Worm (Caenorhabditis elegans) whole organism, L1 larva: ENCODE measurements around the gene C07C7.1.

ENCODE experiments used
- efl-3 ChIP-seq: fragments of 200-800 bp; sonication (Bioruptor generic); optimal IDR thresholded peaks from 2 replicates; lab custom pipeline; 2018; ENCODE audit warnings: mild to moderate bottlenecking, missing genetic modification characterization, missing compliant biosample characterization
- elt-2 ChIP-seq: sonication (generic microtip); optimal IDR thresholded peaks from 2 replicates; lab custom pipeline; 2016; ENCODE audit warnings: missing genetic modification characterization, mild to moderate bottlenecking, inconsistent platforms, missing compliant biosample characterization, missing genetic modification reagents
- fkh-10 ChIP-seq: sonication (generic microtip); optimal IDR thresholded peaks from 2 replicates; lab custom pipeline; 2017; ENCODE audit warnings: missing biosample characterization, missing genetic modification reagents, missing genetic modification characterization
- fkh-4 ChIP-seq: sonication (generic microtip); optimal IDR thresholded peaks from 2 replicates; lab custom pipeline; 2016; ENCODE audit warnings: missing compliant biosample characterization, missing genetic modification characterization, borderline replicate concordance
- jun-1 ChIP-seq: fragments of 150-350 bp; optimal IDR thresholded peaks from 2 replicates; lab custom pipeline; 2014; ENCODE audit warnings: missing biosample characterization, missing genetic modification reagents, missing genetic modification characterization
- lin-15B ChIP-seq: fragments of 150-350 bp; sonication (generic microtip); optimal IDR thresholded peaks from 3 replicates; lab custom pipeline; 2014; ENCODE audit warnings: missing biosample characterization, missing genetic modification characterization
- nhr-11 ChIP-seq: fragments of 150-350 bp; optimal IDR thresholded peaks from 2 replicates; lab custom pipeline; 2014; ENCODE audit warnings: missing biosample characterization, missing genetic modification characterization
- nhr-90 ChIP-seq: sonication (generic microtip); optimal IDR thresholded peaks from 2 replicates; lab custom pipeline; 2016; ENCODE audit warnings: mild to moderate bottlenecking, missing genetic modification characterization, missing compliant biosample characterization; ENCODE audit not compliant: poor library complexity
- pqm-1 ChIP-seq: sonication (generic microtip); optimal IDR thresholded peaks from 3 replicates; lab custom pipeline; 2017; ENCODE audit warnings: missing biosample characterization, missing genetic modification characterization
- snpc-4 ChIP-seq: fragments of 150-350 bp; optimal IDR thresholded peaks from 2 replicates; lab custom pipeline; 2014; ENCODE audit warnings: missing biosample characterization, missing genetic modification characterization
- tlp-1 ChIP-seq: fragments of 150-350 bp; optimal IDR thresholded peaks from 2 replicates; lab custom pipeline; 2014; ENCODE audit warnings: missing biosample characterization, missing genetic modification characterization
- unc-62 ChIP-seq: fragments of 150-350 bp; optimal IDR thresholded peaks from 2 replicates; lab custom pipeline; 2014; ENCODE audit warnings: missing biosample characterization, missing genetic modification reagents, missing genetic modification characterization

ce11 chrIV:9215824-9216223 lies 31.2 kb downstream of the C07C7.1 start:
- TF ChIP-seq pqm-1 (no peak), fkh-10 (no peak), lin-15B (no peak), unc-62 (no peak), fkh-4 (tag; lab: Kevin White, UChicago) (no peak), snpc-4 (tag; lab: Kevin White, UChicago) (no peak), nhr-90 (tag; lab: Kevin White, UChicago) (no peak), jun-1 (tag; lab: Kevin White, UChicago) (no peak), elt-2 (no peak), efl-3 (GFP tag; lab: Kevin White, UChicago) (no peak), tlp-1 (tag; lab: Kevin White, UChicago) (no peak), nhr-11 (tag; lab: Kevin White, UChicago) (no peak)
